Fruit fly (Drosophila melanogaster) whole organism, embryonic: Measurements from ENCODE around the gene Dpp10.

Experiments used
- Asciz ChIP-seq: fragments of 200-800 bp; sonication (Bioruptor generic); optimal IDR thresholded peaks from 2 replicates; lab custom pipeline; 2017; ENCODE audit warnings: missing biosample characterization, mild to moderate bottlenecking, missing genetic modification characterization, missing genetic modification reagents
- CG12769 ChIP-seq: fragments of 200-800 bp; sonication (Bioruptor generic); optimal IDR thresholded peaks from 2 replicates; lab custom pipeline; 2019; ENCODE audit warnings: missing biosample characterization, mild to moderate bottlenecking, missing genetic modification characterization, moderate library complexity
- CG13287 ChIP-seq: fragments of 200-800 bp; sonication (Bioruptor generic); IDR thresholded peaks from 2 replicates; pipeline ENCODE4 v1.3.6; 2022; ENCODE audit warnings: missing biosample characterization, missing genetic modification characterization; ENCODE audit not compliant: partially characterized antibody
- CG1603 ChIP-seq: fragments of 200-800 bp; sonication (Bioruptor generic); optimal IDR thresholded peaks from 2 replicates; lab custom pipeline; 2019; ENCODE audit warnings: missing biosample characterization, mild to moderate bottlenecking, missing genetic modification characterization, moderate library complexity
- CG17359 ChIP-seq: fragments of 200-800 bp; sonication (Bioruptor generic); optimal IDR thresholded peaks from 3 replicates; lab custom pipeline; 2018; ENCODE audit warnings: missing biosample characterization, mild to moderate bottlenecking, missing genetic modification characterization, moderate library complexity
- CG32772 ChIP-seq: fragments of 200-800 bp; sonication (Bioruptor generic); IDR thresholded peaks from 2 replicates; pipeline ENCODE4 v1.3.6; 2022; ENCODE audit warnings: missing biosample characterization, missing genetic modification characterization
- CG34376 ChIP-seq: fragments of 200-800 bp; sonication (Bioruptor generic); optimal IDR thresholded peaks from 2 replicates; lab custom pipeline; 2018; ENCODE audit warnings: missing biosample characterization, mild to moderate bottlenecking, missing genetic modification characterization
- CG7556 ChIP-seq: fragments of 200-800 bp; sonication (Bioruptor generic); optimal IDR thresholded peaks from 2 replicates; lab custom pipeline; 2017; ENCODE audit warnings: missing biosample characterization, mild to moderate bottlenecking, missing genetic modification characterization
- CG7786 ChIP-seq: fragments of 200-800 bp; sonication (Bioruptor generic); optimal IDR thresholded peaks from 2 replicates; lab custom pipeline; 2016; ENCODE audit warnings: missing biosample characterization, missing genetic modification characterization
- CG8478 ChIP-seq: fragments of >200 bp; optimal IDR thresholded peaks from 2 replicates; lab custom pipeline; 2018
- CG8765 ChIP-seq: fragments of 200-800 bp; sonication (Bioruptor generic); IDR thresholded peaks from 2 replicates; pipeline ENCODE4 v1.3.6; 2022; ENCODE audit warnings: missing biosample characterization, missing genetic modification characterization
- CG9727 ChIP-seq: fragments of 200-800 bp; sonication (Bioruptor generic); optimal IDR thresholded peaks from 3 replicates; lab custom pipeline; 2017; ENCODE audit warnings: missing biosample characterization, mild to moderate bottlenecking, missing genetic modification characterization
- CG9817 ChIP-seq: fragments of 200-800 bp; sonication (Bioruptor generic); optimal IDR thresholded peaks from 2 replicates; lab custom pipeline; 2018; ENCODE audit warnings: missing biosample characterization, mild to moderate bottlenecking, missing genetic modification characterization, moderate library complexity
- Camta ChIP-seq: fragments of 200-800 bp; sonication (Bioruptor generic); optimal IDR thresholded peaks from 2 replicates; lab custom pipeline; 2016; ENCODE audit warnings: missing biosample characterization, missing genetic modification characterization
- D19B ChIP-seq: fragments of 200-800 bp; sonication (Bioruptor generic); optimal IDR thresholded peaks from 2 replicates; lab custom pipeline; 2017; ENCODE audit warnings: missing biosample characterization, mild to moderate bottlenecking, missing genetic modification characterization
- Doc3 ChIP-seq: fragments of 200-800 bp; sonication (Bioruptor generic); IDR thresholded peaks from 3 replicates; pipeline ENCODE4 v1.3.6; 2022; ENCODE audit warnings: missing biosample characterization, missing genetic modification characterization; ENCODE audit not compliant: partially characterized antibody
- Dp ChIP-seq: fragments of 200-800 bp; sonication (Bioruptor generic); optimal IDR thresholded peaks from 2 replicates; lab custom pipeline; 2018; ENCODE audit warnings: missing biosample characterization, mild to moderate bottlenecking, missing genetic modification characterization, moderate library complexity
- E2f2 ChIP-seq: fragments of 200-800 bp; sonication (Bioruptor generic); IDR thresholded peaks from 2 replicates; pipeline ENCODE4 v1.3.6; 2022; ENCODE audit warnings: missing biosample characterization, missing genetic modification characterization
- Elba2 ChIP-seq: fragments of 200-800 bp; sonication (Bioruptor generic); optimal IDR thresholded peaks from 3 replicates; lab custom pipeline; 2016; ENCODE audit warnings: missing biosample characterization, missing genetic modification characterization
- HLHmδ ChIP-seq: fragments of 200-800 bp; sonication (Bioruptor generic); optimal IDR thresholded peaks from 2 replicates; lab custom pipeline; 2018; ENCODE audit warnings: missing biosample characterization, mild to moderate bottlenecking, missing genetic modification characterization, moderate library complexity
- Hey ChIP-seq: fragments of 200-800 bp; sonication (Bioruptor generic); optimal IDR thresholded peaks from 3 replicates; lab custom pipeline; 2018; ENCODE audit warnings: missing biosample characterization, mild to moderate bottlenecking, missing genetic modification characterization
- Hr78 ChIP-seq, 2 experiments: fragments of 200-800 bp in 1 of 2; fragments of >200 bp in 1 of 2; sonication (Bioruptor generic) in 1 of 2; optimal IDR thresholded peaks; 2 replicates each; lab custom pipeline; 2017 to 2019; ENCODE audit warnings: missing biosample characterization in 2 of 2, missing genetic modification characterization in 2 of 2, mild to moderate bottlenecking in 1 of 2, moderate library complexity in 1 of 2
- MBD-R2 ChIP-seq: fragments of 200-800 bp; sonication (Bioruptor generic); IDR thresholded peaks from 2 replicates; pipeline ENCODE4 v1.3.6; 2022; ENCODE audit warnings: missing biosample characterization, missing genetic modification characterization
- MESR4 ChIP-seq: fragments of 200-800 bp; sonication (Bioruptor generic); optimal IDR thresholded peaks from 2 replicates; lab custom pipeline; 2018; ENCODE audit warnings: missing biosample characterization, mild to moderate bottlenecking, missing genetic modification characterization, moderate library complexity
- Pdp1 ChIP-seq, 2 experiments: fragments of 200-800 bp; sonication (Bioruptor generic); optimal IDR thresholded peaks; 3 replicates each; lab custom pipeline; 2016; ENCODE audit warnings: missing biosample characterization in 2 of 2, missing genetic modification characterization in 2 of 2, mild to moderate bottlenecking in 1 of 2, moderate library complexity in 1 of 2
- bcd ChIP-seq: fragments of 200-800 bp; sonication (Bioruptor generic); optimal IDR thresholded peaks from 2 replicates; lab custom pipeline; 2017; ENCODE audit warnings: missing biosample characterization, mild to moderate bottlenecking, missing genetic modification characterization
- caup ChIP-seq: fragments of 200-800 bp; sonication (Bioruptor generic); optimal IDR thresholded peaks from 3 replicates; lab custom pipeline; 2017; ENCODE audit warnings: missing biosample characterization, mild to moderate bottlenecking, missing genetic modification characterization, moderate library complexity; ENCODE audit not compliant: severe bottlenecking
- chif ChIP-seq, 2 experiments: fragments of 200-800 bp; sonication (Bioruptor generic); optimal IDR thresholded peaks; 3 replicates each; lab custom pipeline; 2016; ENCODE audit warnings: missing biosample characterization in 2 of 2, missing genetic modification characterization in 2 of 2
- chinmo ChIP-seq: fragments of 200-800 bp; sonication (Bioruptor generic); IDR thresholded peaks from 4 replicates; pipeline ENCODE4 v1.3.6; 2022; ENCODE audit warnings: missing biosample characterization, missing genetic modification characterization; ENCODE audit not compliant: partially characterized antibody
- ci ChIP-seq: fragments of 200-800 bp; sonication (Bioruptor generic); IDR thresholded peaks from 3 replicates; pipeline ENCODE4 v1.3.6; 2022; ENCODE audit warnings: missing biosample characterization, missing genetic modification characterization
- corto ChIP-seq: fragments of 200-800 bp; sonication (Bioruptor generic); optimal IDR thresholded peaks from 2 replicates; lab custom pipeline; 2016; ENCODE audit warnings: missing biosample characterization, mild to moderate bottlenecking, missing genetic modification characterization, moderate library complexity
- crol ChIP-seq: fragments of 200-800 bp; sonication (Bioruptor generic); IDR thresholded peaks from 2 replicates; pipeline ENCODE4 v1.3.6; 2022; ENCODE audit warnings: missing biosample characterization, missing genetic modification characterization
- crp ChIP-seq, 2 experiments: fragments of 200-800 bp; sonication (Bioruptor generic); optimal IDR thresholded peaks; 2 replicates in 1 of 2; 3 replicates in 1 of 2; lab custom pipeline; 2017; ENCODE audit warnings: missing biosample characterization in 2 of 2, missing genetic modification characterization in 2 of 2, mild to moderate bottlenecking in 1 of 2, moderate library complexity in 1 of 2
- exex ChIP-seq: fragments of 200-800 bp; sonication (Bioruptor generic); optimal IDR thresholded peaks from 4 replicates; lab custom pipeline; 2018; ENCODE audit warnings: missing biosample characterization, mild to moderate bottlenecking, missing genetic modification characterization, moderate library complexity
- ftz-f1 ChIP-seq: fragments of 200-800 bp; sonication (Bioruptor generic); optimal IDR thresholded peaks from 2 replicates; lab custom pipeline; 2016; ENCODE audit warnings: missing biosample characterization, missing genetic modification characterization
- gcm ChIP-seq: fragments of 200-800 bp; sonication (Bioruptor generic); optimal IDR thresholded peaks from 2 replicates; lab custom pipeline; 2019; ENCODE audit warnings: missing biosample characterization, mild to moderate bottlenecking, missing genetic modification characterization, moderate library complexity
- mirr ChIP-seq: fragments of 200-800 bp; sonication (Bioruptor generic); optimal IDR thresholded peaks from 3 replicates; lab custom pipeline; 2018; ENCODE audit warnings: missing biosample characterization, mild to moderate bottlenecking, missing genetic modification characterization
- nerfin-2 ChIP-seq: fragments of 200-800 bp; sonication (Bioruptor generic); IDR thresholded peaks from 2 replicates; pipeline ENCODE4 v1.3.6; 2022; ENCODE audit warnings: missing biosample characterization, missing genetic modification characterization; ENCODE audit not compliant: partially characterized antibody
- org-1 ChIP-seq: fragments of 200-800 bp; sonication (Bioruptor generic); optimal IDR thresholded peaks from 2 replicates; lab custom pipeline; 2017; ENCODE audit warnings: missing biosample characterization, missing genetic modification characterization
- pzg ChIP-seq: fragments of 200-800 bp; sonication (Bioruptor generic); optimal IDR thresholded peaks from 3 replicates; lab custom pipeline; 2018; ENCODE audit warnings: missing biosample characterization, mild to moderate bottlenecking, missing genetic modification characterization, moderate library complexity
- shn ChIP-seq: fragments of 200-800 bp; sonication (Bioruptor generic); optimal IDR thresholded peaks from 3 replicates; lab custom pipeline; 2016; ENCODE audit warnings: missing biosample characterization, missing genetic modification characterization
- sisA ChIP-seq: fragments of 200-800 bp; sonication (Bioruptor generic); IDR thresholded peaks from 2 replicates; pipeline ENCODE4 v1.3.6; 2022; ENCODE audit warnings: missing biosample characterization, missing genetic modification characterization
- slp2 ChIP-seq: fragments of 200-800 bp; sonication (Bioruptor generic); optimal IDR thresholded peaks from 2 replicates; lab custom pipeline; 2016; ENCODE audit warnings: missing biosample characterization, missing genetic modification characterization
- so ChIP-seq: fragments of 200-800 bp; sonication (Bioruptor generic); IDR thresholded peaks from 3 replicates; pipeline ENCODE4 v1.3.6; 2022; ENCODE audit warnings: missing biosample characterization, missing genetic modification characterization
- sug ChIP-seq: fragments of 200-800 bp; optimal IDR thresholded peaks from 2 replicates; lab custom pipeline; 2019; ENCODE audit warnings: missing biosample characterization, mild to moderate bottlenecking, missing genetic modification characterization, moderate library complexity
- z ChIP-seq: fragments of 200-800 bp; sonication (Bioruptor generic); IDR thresholded peaks from 3 replicates; pipeline ENCODE4 v1.3.6; 2022; ENCODE audit warnings: missing biosample characterization, missing genetic modification characterization

The Dpp10 gene

DNA sequence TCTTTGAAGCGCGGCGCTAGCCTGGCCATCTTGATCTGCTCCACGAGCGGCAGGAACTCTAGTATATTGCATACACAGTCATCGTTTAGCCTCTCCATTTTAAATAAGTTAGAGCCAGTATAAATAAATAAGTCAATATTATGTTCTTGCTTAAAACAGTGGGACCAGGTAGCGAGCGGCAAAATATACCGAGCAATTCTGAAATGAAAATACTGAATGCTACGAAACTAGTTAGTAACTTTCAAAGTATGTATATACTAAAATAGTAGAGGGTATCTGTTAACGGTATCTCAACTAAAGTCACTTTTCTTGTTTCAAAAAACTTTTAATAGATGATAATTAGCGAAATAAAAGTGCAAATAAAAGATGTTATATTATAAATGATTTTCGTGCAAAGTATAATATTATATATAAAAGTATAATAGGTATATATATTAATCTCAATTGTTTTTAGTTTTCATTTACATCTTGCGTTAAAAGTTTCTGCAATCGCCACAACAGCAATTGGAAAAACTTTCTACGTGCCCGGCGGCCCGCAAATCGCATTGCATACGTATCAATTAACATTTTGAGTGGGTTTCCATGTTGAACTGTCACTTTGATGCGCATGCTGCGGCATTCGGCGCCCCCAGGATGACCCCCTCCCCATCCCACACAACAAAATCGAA is 34.7 kb downstream of the Dpp10 start, which contains the start of gene CG13766 (continued):
- TF ChIP-seq D19B (GFP tag; lab: Kevin White, UChicago) (peak; percentile 97), org-1 (GFP tag; lab: Kevin White, UChicago) (no peak), corto (GFP tag; lab: Kevin White, UChicago) (no peak), z (GFP tag; lab: Robert Waterston, UW) (no peak)
- TF ChIP-seq, all 482 proteins: peak for 60

DNA sequence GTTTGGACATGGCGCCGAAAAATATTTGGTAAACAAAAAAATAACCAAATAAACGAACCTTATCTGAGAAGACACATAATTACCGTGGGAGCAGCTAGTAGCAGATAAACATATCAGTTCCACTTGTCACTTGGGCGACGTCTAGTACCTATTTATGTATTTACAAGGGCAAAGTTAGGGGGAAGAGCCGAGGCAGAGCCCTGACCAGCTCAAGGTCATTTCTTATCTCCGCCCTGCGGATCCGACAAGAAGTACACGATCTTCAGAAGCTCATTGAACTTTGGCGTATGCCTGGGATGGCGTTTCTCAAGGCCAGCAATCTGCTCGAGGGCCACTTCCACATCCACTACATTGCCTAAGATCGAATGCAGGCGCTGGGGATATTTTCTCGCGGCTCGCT is 35.9 kb downstream of the Dpp10 start:
- TF ChIP-seq CG34376 (peak; percentile 58), Doc3 (GFP tag; lab: Robert Waterston, UW) (no peak), CG8478 (lab: Kevin White, UChicago) (no peak), Camta (GFP tag; lab: Kevin White, UChicago) (no peak), exex (tag; lab: Kevin White, UChicago) (peak; percentile 18), chif (GFP tag; optimal IDR thresholded peaks at IDR 0.05; lab: Kevin White, UChicago) (no peak), sug (peak; percentile 60), Hey (peak; percentile 55), crol (GFP tag; lab: Robert Waterston, UW) (0 out of 2 replicates have a peak, but pooled peaks have one; percentile 11), bcd (GFP tag; lab: Kevin White, UChicago) (no peak), ci (GFP tag; lab: Robert Waterston, UW) (0 out of 3 replicates have a peak, but pooled peaks have one; percentile 51), so (GFP tag; lab: Robert Waterston, UW) (no peak), ftz-f1 (GFP tag; lab: Kevin White, UChicago) (peak; percentile 86), Elba2 (GFP tag; lab: Kevin White, UChicago) (no peak), sisA (GFP tag; lab: Robert Waterston, UW) (no peak), CG7556 (GFP tag; lab: Kevin White, UChicago) (no peak), Hr78 (GFP tag; optimal IDR thresholded peaks at IDR 0.05; lab: Kevin White, UChicago) (peak in 1 of 2 experiments; percentile 58), CG12769 (tag; lab: Kevin White, UChicago) (peak; percentile 13), CG32772 (no peak), CG7786 (GFP tag; lab: Kevin White, UChicago) (no peak), CG9727 (GFP tag; lab: Kevin White, UChicago) (no peak), HLHmδ (GFP tag; lab: Kevin White, UChicago) (no peak), slp2 (GFP tag; lab: Kevin White, UChicago) (no peak), gcm (GFP tag; lab: Kevin White, UChicago) (no peak), shn (GFP tag; lab: Kevin White, UChicago) (no peak), CG8765 (GFP tag; lab: Robert Waterston, UW) (no peak), nerfin-2 (GFP tag; lab: Robert Waterston, UW) (no peak), mirr (GFP tag; lab: Kevin White, UChicago) (peak; percentile 59)

DNA sequence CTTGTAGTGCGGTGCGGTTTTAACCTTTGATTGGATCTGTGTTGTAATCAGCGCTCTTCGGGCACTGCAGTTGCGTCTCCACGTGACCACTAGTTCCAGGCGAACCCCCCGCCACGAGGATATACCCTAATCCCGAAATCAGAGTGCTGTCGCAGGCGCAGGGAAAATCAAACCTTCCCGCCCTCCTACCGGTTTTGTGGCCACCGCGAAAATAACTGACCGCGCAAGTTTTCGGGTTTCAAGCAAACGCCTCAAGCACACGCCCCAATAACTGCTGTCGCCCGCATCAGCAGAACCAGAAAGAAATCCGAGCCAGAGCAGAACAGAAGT is 38.5 kb downstream of the Dpp10 start:
- TF ChIP-seq Asciz (GFP tag; lab: Kevin White, UChicago) (no peak), Dp (GFP tag; lab: Kevin White, UChicago) (peak; percentile 61), CG9817 (tag; lab: Kevin White, UChicago) (no peak), CG1603 (no peak), MESR4 (peak; percentile 60), E2f2 (GFP tag; lab: Robert Waterston, UW) (peak; percentile 76), Pdp1 (GFP tag; optimal IDR thresholded peaks at IDR 0.05; lab: Kevin White, UChicago) (peak in 1 of 2 experiments; percentile 13), sug (peak; percentile 16), chinmo (GFP tag; lab: Robert Waterston, UW) (0 out of 4 replicates have a peak, but pooled peaks have one; percentile 58), CG17359 (tag; lab: Kevin White, UChicago) (no peak), MBD-R2 (GFP tag; lab: Robert Waterston, UW) (peak; percentile 21; the same call in 1 of the 2 replicates), crp (GFP tag; optimal IDR thresholded peaks at IDR 0.05; lab: Kevin White, UChicago) (peak in 1 of 2 experiments; percentile 39), CG13287 (0 out of 2 replicates have a peak, but pooled peaks have one; percentile 18), caup (no peak), pzg (GFP tag; lab: Kevin White, UChicago) (no peak)
